Worm (Caenorhabditis elegans) whole organism, L2 larva: Measurements from ENCODE around the gene mre-11.

Experiments
- blmp-1 ChIP-seq: sonication (generic microtip); optimal IDR thresholded peaks from 2 replicates; lab custom pipeline; 2017; ENCODE audit warnings: missing genetic modification characterization, mild to moderate bottlenecking, missing compliant biosample characterization, antibody characterized with exemption, moderate library complexity; ENCODE audit not compliant: insufficient read depth
- lin-39 ChIP-seq: fragments of 150-350 bp; optimal IDR thresholded peaks from 2 replicates; lab custom pipeline; 2014; ENCODE audit warnings: missing biosample characterization, missing genetic modification reagents, missing genetic modification characterization
- nhr-237 ChIP-seq: fragments of 150-350 bp; optimal IDR thresholded peaks from 2 replicates; lab custom pipeline; 2014; ENCODE audit warnings: missing biosample characterization, missing genetic modification characterization
- nhr-25 ChIP-seq: fragments of 150-350 bp; sonication (generic microtip); optimal IDR thresholded peaks from 3 replicates; lab custom pipeline; 2014; ENCODE audit warnings: missing biosample characterization, missing genetic modification characterization
- nhr-77 ChIP-seq: fragments of 150-350 bp; optimal IDR thresholded peaks from 2 replicates; lab custom pipeline; 2014; ENCODE audit warnings: missing biosample characterization, missing genetic modification characterization
- snpc-4 ChIP-seq: fragments of 150-350 bp; optimal IDR thresholded peaks from 2 replicates; lab custom pipeline; 2014; ENCODE audit warnings: missing biosample characterization, missing genetic modification characterization
- ztf-4 ChIP-seq: fragments of 150-350 bp; optimal IDR thresholded peaks from 2 replicates; lab custom pipeline; 2014; ENCODE audit warnings: missing biosample characterization, missing genetic modification characterization

DNA sequence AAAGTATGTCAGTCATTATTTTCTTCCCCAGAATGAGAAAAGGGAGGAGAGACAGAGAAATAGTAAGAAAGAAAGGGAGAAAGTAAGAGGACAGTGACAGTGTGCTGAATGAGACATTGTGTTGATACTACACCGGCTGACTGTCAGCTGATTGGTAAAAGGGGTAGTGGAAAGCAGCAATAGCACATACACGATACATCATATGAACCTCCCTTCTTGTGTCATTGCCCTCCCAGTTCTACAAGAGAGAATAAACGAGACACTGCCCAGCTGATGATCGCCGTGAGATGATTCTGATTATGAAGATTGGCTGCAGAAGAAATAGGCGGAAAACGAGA, 16.9 kb downstream of the mre-11 start:
- no peak for TF ChIP-seq lin-39 (tag; lab: Kevin White, UChicago)
- no peak for TF ChIP-seq ztf-4 (tag; lab: Kevin White, UChicago)
- TF ChIP-seq blmp-1 (tag; lab: Kevin White, UChicago): peak; percentile 93
- peak; percentile 90 for TF ChIP-seq nhr-25 (tag; lab: Kevin White, UChicago)
- no peak for TF ChIP-seq nhr-237 (tag; lab: Kevin White, UChicago)
- no peak for TF ChIP-seq snpc-4 (tag; lab: Kevin White, UChicago)
- no peak for TF ChIP-seq nhr-77 (tag; lab: Kevin White, UChicago)
